Fruit fly (Drosophila melanogaster): ENCODE results near the gene Gcn2.

DNA sequence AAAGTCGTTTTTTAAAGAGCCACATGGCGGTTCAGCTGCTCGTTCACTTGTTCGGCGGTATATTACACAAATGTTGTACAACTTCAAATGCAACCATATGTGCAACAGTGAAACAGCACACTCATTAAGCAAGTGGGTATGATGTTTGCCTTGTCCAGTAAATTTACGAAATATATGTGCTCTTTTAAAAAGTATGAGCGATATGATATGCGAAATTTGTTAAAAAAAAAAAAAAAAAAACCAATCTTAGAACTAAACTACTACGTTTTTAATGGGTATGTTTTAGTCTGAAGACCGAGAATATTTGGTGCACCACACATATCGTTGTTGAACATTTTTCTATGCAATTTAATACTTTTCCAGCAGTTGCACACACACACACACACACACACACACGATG, 48.0 kb downstream of the Gcn2 start:
- no peak for TF ChIP-seq CG30020 (tag; optimal IDR thresholded peaks at IDR 0.05)
- TF ChIP-seq sd (tag; optimal IDR thresholded peaks at IDR 0.05): no peak
- TF ChIP-seq twi (tag; optimal IDR thresholded peaks at IDR 0.05): no peak
- TF ChIP-seq D (optimal IDR thresholded peaks at IDR 0.05): no peak
- no peak for TF ChIP-seq D (GFP tag; optimal IDR thresholded peaks at IDR 0.05)
- no peak for TF ChIP-seq CG14965 (GFP tag; optimal IDR thresholded peaks at IDR 0.05; ENCODE audit: borderline replicate concordance)
- no peak for TF ChIP-seq sob (GFP tag; IDR thresholded peaks at IDR 0.05)
- TF ChIP-seq Dbx (GFP tag; IDR thresholded peaks at IDR 0.05): no peak

Measured in whole organism, embryonic.